Fruit fly (Drosophila melanogaster): ENCODE data around the gene CycE.

dm6 chr2L:15745989-15746388 lies 2.0 kb downstream of the CycE start:
- TF ChIP-seq psq (optimal IDR thresholded peaks at IDR 0.05) (no peak), pan (optimal IDR thresholded peaks at IDR 0.05) (no peak), usp (GFP tag; optimal IDR thresholded peaks at IDR 0.05) (no peak), EcR (GFP tag; optimal IDR thresholded peaks at IDR 0.05) (no peak)

All from whole organism.